Fruit fly (Drosophila melanogaster): Measurements from ENCODE around the gene ppan.

The ppan gene

DNA sequence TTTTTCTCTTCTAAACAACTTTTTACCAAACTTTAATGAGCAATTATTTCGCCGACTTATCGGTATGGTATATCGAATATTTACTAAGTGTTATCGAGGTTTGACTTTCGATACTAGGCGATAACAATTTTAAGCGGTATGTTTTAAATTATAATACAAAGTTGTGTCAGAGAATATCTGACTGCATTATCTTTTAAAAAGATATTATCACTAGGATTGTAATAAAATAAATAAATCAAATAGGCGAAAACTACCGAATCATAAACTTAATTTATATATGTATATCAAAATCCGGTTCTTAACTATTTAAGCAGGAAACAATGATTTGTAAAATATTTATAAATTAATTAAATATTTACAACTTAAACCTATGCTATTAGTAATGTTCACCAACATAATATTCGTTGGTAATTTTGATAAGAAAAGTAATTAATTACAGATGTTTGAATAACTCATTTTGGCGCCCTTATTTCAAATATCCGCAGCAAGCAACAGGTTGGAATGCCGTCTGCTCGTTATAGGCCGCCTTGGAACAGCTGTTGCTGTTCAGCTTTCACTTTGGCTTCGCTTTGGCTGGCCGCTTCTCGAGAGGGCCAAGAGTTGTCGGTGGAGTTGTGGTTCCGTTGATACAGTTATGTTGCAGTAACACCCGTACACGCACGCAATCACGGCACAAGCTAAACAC lies 8.0 kb upstream of the ppan start, which contains the start of the genes Sec15 and rtet (continued):
- no peak for TF ChIP-seq CG17568 (GFP tag; optimal IDR thresholded peaks at IDR 0.05)
- TF ChIP-seq Hr78 (GFP tag; optimal IDR thresholded peaks at IDR 0.05) = no peak
- TF ChIP-seq Ada2b (GFP tag; IDR thresholded peaks at IDR 0.05) = peak; percentile 41; the same call in 1 of the 2 replicates
- TF ChIP-seq Ets97D (GFP tag; optimal IDR thresholded peaks at IDR 0.05) = peak; percentile 17
- peak; percentile 31; the same call in 1 of the 3 replicates for TF ChIP-seq CG17361 (GFP tag; IDR thresholded peaks at IDR 0.05)
- no peak for TF ChIP-seq ap (GFP tag; IDR thresholded peaks at IDR 0.05)
- TF ChIP-seq E2f1 (GFP tag; IDR thresholded peaks at IDR 0.05) = peak; percentile 46; the same call in 1 of the 2 replicates
- TF ChIP-seq lov (optimal IDR thresholded peaks at IDR 0.05) = no peak
- peak; percentile 70; the same call in 1 of the 3 replicates for TF ChIP-seq lov (GFP tag; IDR thresholded peaks at IDR 0.05)
- peak; percentile 61 for TF ChIP-seq tin (GFP tag; optimal IDR thresholded peaks at IDR 0.05)
- TF ChIP-seq Nf-YC (tag; optimal IDR thresholded peaks at IDR 0.05) = peak; percentile 58
- peak; percentile 45 for TF ChIP-seq CG13624 (GFP tag; optimal IDR thresholded peaks at IDR 0.05)
- no peak for TF ChIP-seq CG15479 (GFP tag; optimal IDR thresholded peaks at IDR 0.05)
- TF ChIP-seq ewg (GFP tag; optimal IDR thresholded peaks at IDR 0.05) = peak; percentile 60
- peak; percentile 69 for TF ChIP-seq BEAF-32 (GFP tag; optimal IDR thresholded peaks at IDR 0.05)
- no peak for TF ChIP-seq CG11093 (GFP tag; IDR thresholded peaks at IDR 0.05)
- TF ChIP-seq CG34422 (GFP tag; IDR thresholded peaks at IDR 0.05) = peak; percentile 30; the same call in 2 of the 3 replicates
- TF ChIP-seq B-H2 (GFP tag; optimal IDR thresholded peaks at IDR 0.05) = peak; percentile 62
- no peak for TF ChIP-seq bigmax (GFP tag; optimal IDR thresholded peaks at IDR 0.05)
- TF ChIP-seq H2.0 (GFP tag; IDR thresholded peaks at IDR 0.05) = peak; percentile 67
- no peak for TF ChIP-seq Lpt (GFP tag; optimal IDR thresholded peaks at IDR 0.05)
- TF ChIP-seq vvl (GFP tag; IDR thresholded peaks at IDR 0.05) = peak; percentile 76
- no peak for TF ChIP-seq gcm (GFP tag; optimal IDR thresholded peaks at IDR 0.05)
- TF ChIP-seq ci (GFP tag; IDR thresholded peaks at IDR 0.05) = peak; percentile 75
- peak; percentile 70 for TF ChIP-seq CG15601 (tag; optimal IDR thresholded peaks at IDR 0.05)
- peak; percentile 73; the same call in 2 of the 3 replicates for TF ChIP-seq knrl (GFP tag; IDR thresholded peaks at IDR 0.05; ENCODE audit: partially characterized antibody)
- no peak for TF ChIP-seq CG8290 (GFP tag; optimal IDR thresholded peaks at IDR 0.05)
- no peak for TF ChIP-seq CG8290 (tag; optimal IDR thresholded peaks at IDR 0.05)
- peak in 1 of 2 experiments; percentile 67 for TF ChIP-seq bsh (GFP tag; optimal IDR thresholded peaks at IDR 0.05)
- TF ChIP-seq mam (GFP tag; optimal IDR thresholded peaks at IDR 0.05) = no peak
- peak; percentile 79 for TF ChIP-seq CG15696 (tag; optimal IDR thresholded peaks at IDR 0.05)
- no peak for TF ChIP-seq CG14965 (GFP tag; optimal IDR thresholded peaks at IDR 0.05; ENCODE audit: borderline replicate concordance)
- 0 out of 2 replicates have a peak, but pooled peaks have one; percentile 16 for TF ChIP-seq CG5953 (GFP tag; IDR thresholded peaks at IDR 0.05)
- TF ChIP-seq lola (GFP tag; optimal IDR thresholded peaks at IDR 0.05) = peak in 1 of 3 experiments; percentile 78
- no peak for TF ChIP-seq Hey (tag; optimal IDR thresholded peaks at IDR 0.05)
- TF ChIP-seq CG1024 (GFP tag; IDR thresholded peaks at IDR 0.05) = peak; percentile 48; the same call in 1 of the 2 replicates
- TF ChIP-seq lbe (GFP tag; optimal IDR thresholded peaks at IDR 0.05) = peak; percentile 7
- no peak for TF ChIP-seq Doc2 (GFP tag; IDR thresholded peaks at IDR 0.05)
- TF ChIP-seq chm (GFP tag; IDR thresholded peaks at IDR 0.05) = peak; percentile 60; the same call in 1 of the 2 replicates
- no peak for TF ChIP-seq CG7271 (tag; optimal IDR thresholded peaks at IDR 0.05)
- peak; percentile 61 for TF ChIP-seq CG15514 (GFP tag; optimal IDR thresholded peaks at IDR 0.05)
- TF ChIP-seq ash1 (GFP tag; optimal IDR thresholded peaks at IDR 0.05) = no peak
- no peak for TF ChIP-seq z (GFP tag; IDR thresholded peaks at IDR 0.05)
- peak; percentile 45 for TF ChIP-seq bcd (GFP tag; optimal IDR thresholded peaks at IDR 0.05)
- no peak for TF ChIP-seq Taf1 (GFP tag; IDR thresholded peaks at IDR 0.05)
- no peak for TF ChIP-seq gro (GFP tag; optimal IDR thresholded peaks at IDR 0.05)
- TF ChIP-seq CoRest (tag; optimal IDR thresholded peaks at IDR 0.05) = peak; percentile 71
- no peak for TF ChIP-seq Elba2 (GFP tag; optimal IDR thresholded peaks at IDR 0.05)
- no peak for TF ChIP-seq Sin3A (optimal IDR thresholded peaks at IDR 0.05)
- TF ChIP-seq nom (GFP tag; optimal IDR thresholded peaks at IDR 0.05) = peak; percentile 37
